Worm (Caenorhabditis elegans) whole organism, L4/young adult: ENCODE measurements around the gene act-2.

ENCODE experiments used
- W03F9.2 ChIP-seq: fragments of 150-350 bp; optimal IDR thresholded peaks from 2 replicates; lab custom pipeline; 2014; ENCODE audit warnings: missing biosample characterization, missing genetic modification characterization
- dao-5 ChIP-seq: sonication (generic microtip); optimal IDR thresholded peaks from 2 replicates; lab custom pipeline; 2016; ENCODE audit warnings: missing genotype, missing genetic modification characterization, moderate library complexity, missing compliant biosample characterization
- him-1 ChIP-seq: sonication (generic microtip); optimal IDR thresholded peaks from 2 replicates; lab custom pipeline; 2016; ENCODE audit warnings: missing genotype, missing genetic modification reagents, missing genetic modification characterization, missing compliant biosample characterization

DNA sequence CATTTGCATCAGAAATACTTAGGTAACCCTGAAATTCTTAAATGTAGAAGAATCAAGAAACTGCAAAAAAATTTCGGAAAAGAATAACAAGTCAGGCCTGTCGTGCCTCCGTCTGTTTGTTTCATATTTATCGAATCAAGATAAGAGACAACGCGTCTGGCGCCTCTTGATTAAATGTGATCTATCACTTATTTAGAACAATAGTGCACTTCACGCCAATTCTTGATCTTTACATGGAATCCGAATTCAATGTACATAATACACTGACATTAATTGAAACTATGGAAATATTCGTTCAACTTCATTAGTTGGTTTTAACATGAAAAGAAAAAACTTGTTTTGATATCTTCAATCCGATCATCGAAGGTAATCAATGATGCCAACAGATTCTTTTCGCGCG lies 44.5 kb upstream of the act-2 start, which contains the start of gene mboa-2:
- no peak for TF ChIP-seq dao-5 (tag; lab: Kevin White, UChicago)
- TF ChIP-seq W03F9.2: peak; percentile 12
- TF ChIP-seq him-1 (tag; lab: Kevin White, UChicago): no peak
